Worm (Caenorhabditis elegans) whole organism, L3 larva: ENCODE data around the gene clec-52.

Source experiments
- R02D3.7 ChIP-seq: fragments of 150-350 bp; optimal IDR thresholded peaks from 2 replicates; lab custom pipeline; 2014; ENCODE audit warnings: missing biosample characterization, missing genetic modification characterization
- ZK546.5 ChIP-seq: sonication (generic microtip); optimal IDR thresholded peaks from 2 replicates; lab custom pipeline; 2017; ENCODE audit warnings: missing biosample characterization, missing genetic modification characterization
- aly-2 ChIP-seq: fragments of 150-350 bp; optimal IDR thresholded peaks from 2 replicates; lab custom pipeline; 2014; ENCODE audit warnings: missing biosample characterization, missing genetic modification characterization
- ama-1 ChIP-seq: fragments of 150-350 bp; optimal IDR thresholded peaks from 2 replicates; lab custom pipeline; 2018
- ceh-28 ChIP-seq: fragments of 150-350 bp; optimal IDR thresholded peaks from 2 replicates; lab custom pipeline; 2014; ENCODE audit warnings: missing biosample characterization, missing genetic modification reagents, missing genetic modification characterization
- daf-12 ChIP-seq: fragments of 150-350 bp; optimal IDR thresholded peaks from 2 replicates; lab custom pipeline; 2014; ENCODE audit warnings: missing biosample characterization, missing genetic modification reagents, missing genetic modification characterization
- egl-27 ChIP-seq: sonication (generic microtip); optimal IDR thresholded peaks from 4 replicates; lab custom pipeline; 2017; ENCODE audit warnings: missing biosample characterization, missing genetic modification reagents, missing genetic modification characterization
- egl-5 ChIP-seq: fragments of 150-350 bp; optimal IDR thresholded peaks from 2 replicates; lab custom pipeline; 2017; ENCODE audit warnings: missing biosample characterization, missing genetic modification reagents, missing genetic modification characterization, inconsistent platforms
- elt-1 ChIP-seq: fragments of 150-350 bp; optimal IDR thresholded peaks from 2 replicates; lab custom pipeline; 2014; ENCODE audit warnings: missing biosample characterization, missing genetic modification characterization
- elt-2 ChIP-seq: sonication (generic microtip); optimal IDR thresholded peaks from 2 replicates; lab custom pipeline; 2016; ENCODE audit warnings: missing genetic modification reagents, mild to moderate bottlenecking, missing genetic modification characterization, missing compliant biosample characterization
- fkh-10 ChIP-seq: sonication (generic microtip); optimal IDR thresholded peaks from 2 replicates; lab custom pipeline; 2017; ENCODE audit warnings: missing biosample characterization, missing genetic modification reagents, missing genetic modification characterization
- fkh-2 ChIP-seq: fragments of 150-350 bp; optimal IDR thresholded peaks from 2 replicates; lab custom pipeline; 2014; ENCODE audit warnings: missing biosample characterization, missing genetic modification reagents, missing genetic modification characterization
- hmg-11 ChIP-seq: sonication (generic microtip); optimal IDR thresholded peaks from 2 replicates; lab custom pipeline; 2016; ENCODE audit warnings: missing genetic modification characterization, missing compliant biosample characterization
- jun-1 ChIP-seq: fragments of 150-350 bp; optimal IDR thresholded peaks from 2 replicates; lab custom pipeline; 2014; ENCODE audit warnings: missing biosample characterization, missing genetic modification reagents, missing genetic modification characterization
- lin-15B ChIP-seq: fragments of 150-350 bp; optimal IDR thresholded peaks from 2 replicates; lab custom pipeline; 2014; ENCODE audit warnings: missing biosample characterization, missing genetic modification characterization
- lin-39 ChIP-seq: fragments of 150-350 bp; optimal IDR thresholded peaks from 2 replicates; lab custom pipeline; 2018; ENCODE audit warnings: missing biosample characterization, missing genetic modification reagents, missing genetic modification characterization
- lsy-12 ChIP-seq: sonication (generic microtip); optimal IDR thresholded peaks from 2 replicates; lab custom pipeline; 2016; ENCODE audit warnings: mild to moderate bottlenecking, missing genetic modification characterization, missing compliant biosample characterization
- mdl-1 ChIP-seq: fragments of 150-350 bp; optimal IDR thresholded peaks from 2 replicates; lab custom pipeline; 2014; ENCODE audit warnings: missing biosample characterization, missing genetic modification characterization
- mml-1 ChIP-seq: fragments of 150-350 bp; sonication (generic microtip); optimal IDR thresholded peaks from 3 replicates; lab custom pipeline; 2014; ENCODE audit warnings: missing biosample characterization, missing genetic modification characterization
- nfya-1 ChIP-seq: sonication (generic microtip); optimal IDR thresholded peaks from 2 replicates; lab custom pipeline; 2017; ENCODE audit warnings: missing genetic modification characterization, mild to moderate bottlenecking, missing compliant biosample characterization, antibody characterized with exemption, moderate library complexity; ENCODE audit not compliant: insufficient read depth
- nhr-12 ChIP-seq: fragments of 150-350 bp; optimal IDR thresholded peaks from 2 replicates; lab custom pipeline; 2014; ENCODE audit warnings: missing biosample characterization, missing genetic modification characterization
- nhr-23 ChIP-seq: fragments of 150-350 bp; optimal IDR thresholded peaks from 2 replicates; lab custom pipeline; 2014; ENCODE audit warnings: missing biosample characterization, missing genetic modification reagents, missing genetic modification characterization
- nhr-237 ChIP-seq: fragments of 150-350 bp; optimal IDR thresholded peaks from 2 replicates; lab custom pipeline; 2014; ENCODE audit warnings: missing biosample characterization, missing genetic modification characterization
- nhr-25 ChIP-seq: sonication (generic microtip); optimal IDR thresholded peaks from 2 replicates; lab custom pipeline; 2017; ENCODE audit warnings: missing biosample characterization, missing genetic modification characterization
- nhr-43 ChIP-seq: sonication (generic microtip); optimal IDR thresholded peaks from 2 replicates; lab custom pipeline; 2016; ENCODE audit warnings: mild to moderate bottlenecking, missing genetic modification characterization, missing compliant biosample characterization; ENCODE audit not compliant: poor library complexity, severe bottlenecking
- nhr-67 ChIP-seq: fragments of 150-350 bp; optimal IDR thresholded peaks from 2 replicates; lab custom pipeline; 2014; ENCODE audit warnings: missing biosample characterization, missing genetic modification characterization
- nhr-77 ChIP-seq: fragments of 150-350 bp; optimal IDR thresholded peaks from 2 replicates; lab custom pipeline; 2014; ENCODE audit warnings: missing biosample characterization, missing genetic modification characterization
- pha-4 ChIP-seq: fragments of 150-350 bp; optimal IDR thresholded peaks from 2 replicates; lab custom pipeline; 2014; ENCODE audit warnings: missing biosample characterization, missing genetic modification reagents, missing genetic modification characterization
- pqm-1 ChIP-seq: fragments of 150-350 bp; optimal IDR thresholded peaks from 2 replicates; lab custom pipeline; 2017; ENCODE audit warnings: missing biosample characterization, missing genetic modification characterization, inconsistent platforms
- snpc-4 ChIP-seq: fragments of 150-350 bp; optimal IDR thresholded peaks from 2 replicates; lab custom pipeline; 2014; ENCODE audit warnings: missing biosample characterization, missing genetic modification characterization
- tbx-2 ChIP-seq: sonication (generic microtip); optimal IDR thresholded peaks from 2 replicates; lab custom pipeline; 2016; ENCODE audit warnings: mild to moderate bottlenecking, missing genetic modification characterization, missing compliant biosample characterization
- unc-39 ChIP-seq: sonication (generic microtip); optimal IDR thresholded peaks from 4 replicates; lab custom pipeline; 2017; ENCODE audit warnings: missing biosample characterization, missing genetic modification characterization
- zag-1 ChIP-seq: fragments of 150-350 bp; optimal IDR thresholded peaks from 2 replicates; lab custom pipeline; 2014; ENCODE audit warnings: missing biosample characterization, missing genetic modification characterization

The clec-52 gene

ce11 chrIV:8136548-8136947, 32.0 kb downstream of the clec-52 start:
- TF ChIP-seq unc-39 (tag; lab: Kevin White, UChicago) (no peak), hmg-11 (tag; lab: Kevin White, UChicago) (no peak), nhr-23 (tag; lab: Kevin White, UChicago) (no peak), elt-1 (tag; lab: Kevin White, UChicago) (no peak), R02D3.7 (tag; lab: Kevin White, UChicago) (no peak), snpc-4 (tag; lab: Kevin White, UChicago) (no peak), ama-1 (lab: Kevin White, UChicago) (no peak), ceh-28 (no peak), tbx-2 (tag; lab: Kevin White, UChicago) (no peak), aly-2 (tag; lab: Kevin White, UChicago) (no peak), elt-2 (no peak), lin-39 (no peak)

ce11 chrIV:8136005-8136512, 32.5 kb downstream of the clec-52 start, which contains the start of the genes isp-1 and islo-1:
Gene isp-1 (minus strand): TSS chrIV:8136055.
Gene islo-1 (plus strand): TSS chrIV:8136389.
- no peak for TF ChIP-seq nhr-67 (tag; lab: Kevin White, UChicago)
- TF ChIP-seq nhr-25, result peak; percentile 55
- TF ChIP-seq pha-4 (tag; lab: Kevin White, UChicago), result peak; percentile 75
- peak; percentile 53 for TF ChIP-seq nhr-23 (tag; lab: Kevin White, UChicago)
- peak; percentile 49 for TF ChIP-seq elt-2
- no peak for TF ChIP-seq ZK546.5 (tag; lab: Kevin White, UChicago)
- peak; percentile 71 for TF ChIP-seq snpc-4 (tag; lab: Kevin White, UChicago)
- peak; percentile 72 for TF ChIP-seq nfya-1 (tag; lab: Kevin White, UChicago)
- TF ChIP-seq hmg-11 (tag; lab: Kevin White, UChicago), result peak; percentile 71
- peak; percentile 39 for TF ChIP-seq pqm-1 (tag; lab: Kevin White, UChicago)
- no peak for TF ChIP-seq nhr-43 (tag; lab: Kevin White, UChicago)
- peak; percentile 70 for TF ChIP-seq lin-39
- no peak for TF ChIP-seq elt-1 (tag; lab: Kevin White, UChicago)
- peak; percentile 88 for TF ChIP-seq lin-15B (tag; lab: Kevin White, UChicago)
- no peak for TF ChIP-seq nhr-12 (tag; lab: Kevin White, UChicago)
- TF ChIP-seq fkh-10, result no peak
- TF ChIP-seq, all 47 proteins: peak for 10

- peak; percentile 25 for TF ChIP-seq nfya-1 (tag; lab: Kevin White, UChicago)
- TF ChIP-seq jun-1 (tag; lab: Kevin White, UChicago), result peak; percentile 21
- TF ChIP-seq mml-1, result no peak
- peak; percentile 73 for TF ChIP-seq elt-2
- peak; percentile 94 for TF ChIP-seq pha-4 (tag; lab: Kevin White, UChicago)
- no peak for TF ChIP-seq nhr-77 (tag; lab: Kevin White, UChicago)
- no peak for TF ChIP-seq zag-1 (tag; lab: Kevin White, UChicago)
- TF ChIP-seq nhr-43 (tag; lab: Kevin White, UChicago), result peak; percentile 47
- peak; percentile 36 for TF ChIP-seq nhr-23 (tag; lab: Kevin White, UChicago)
- TF ChIP-seq pqm-1 (tag; lab: Kevin White, UChicago), result peak; percentile 55
- TF ChIP-seq ceh-28, result peak; percentile 59
- TF ChIP-seq egl-27 (tag; lab: Kevin White, UChicago), result peak; percentile 55
Observed at ce11 chrIV:8133536-8133935, 35.0 kb downstream of the clec-52 start, which contains the start of gene sph-1. Gene sph-1 (minus strand): TSS chrIV:8133558.

ce11 chrIV:8130131-8130611, 38.4 kb downstream of the clec-52 start, which contains the start of the genes ndub-11 and moc-3:
Gene ndub-11 (minus strand): TSS chrIV:8130231.
Gene moc-3 (plus strand): TSS chrIV:8130561.
- TF ChIP-seq mdl-1 (no peak), egl-5 (no peak), snpc-4 (tag; lab: Kevin White, UChicago) (peak; percentile 12), fkh-2 (tag; lab: Kevin White, UChicago) (no peak), lsy-12 (no peak), nhr-67 (tag; lab: Kevin White, UChicago) (no peak), nhr-237 (tag; lab: Kevin White, UChicago) (no peak), pqm-1 (tag; lab: Kevin White, UChicago) (no peak), lin-15B (tag; lab: Kevin White, UChicago) (no peak), daf-12 (no peak), egl-27 (tag; lab: Kevin White, UChicago) (no peak), nfya-1 (tag; lab: Kevin White, UChicago) (peak; percentile 11), tbx-2 (tag; lab: Kevin White, UChicago) (no peak), jun-1 (tag; lab: Kevin White, UChicago) (no peak)
